Fruit fly (Drosophila melanogaster): Measurements from ENCODE around the gene oc.

Gene oc

dm6 chrX:8627171-8627570 lies 23.3 kb downstream of the oc start (continued):
- TF ChIP-seq Bteb2 (GFP tag; optimal IDR thresholded peaks at IDR 0.05) (no peak), h (optimal IDR thresholded peaks at IDR 0.05) (no peak), Dip2 (GFP tag; IDR thresholded peaks at IDR 0.05) (no peak), Sry-δ (GFP tag; optimal IDR thresholded peaks at IDR 0.05) (peak; percentile 13), cad (GFP tag; optimal IDR thresholded peaks at IDR 0.05) (no peak), CG6791 (GFP tag; IDR thresholded peaks at IDR 0.05; ENCODE audit: partially characterized antibody) (no peak), CG5180 (GFP tag; optimal IDR thresholded peaks at IDR 0.05) (peak; percentile 8), HmgZ (tag; optimal IDR thresholded peaks at IDR 0.05) (no peak), Tbp (GFP tag; optimal IDR thresholded peaks at IDR 0.05) (no peak), CG33213 (GFP tag; optimal IDR thresholded peaks at IDR 0.05) (peak; percentile 59), toy (GFP tag; IDR thresholded peaks at IDR 0.05) (no peak), CG18262 (tag; optimal IDR thresholded peaks at IDR 0.05) (peak; percentile 84), prd (optimal IDR thresholded peaks at IDR 0.05) (no peak), prd (GFP tag; IDR thresholded peaks at IDR 0.05) (peak; percentile 87), CG9932 (GFP tag; IDR thresholded peaks at IDR 0.05) (no peak), Chrac-16 (GFP tag; optimal IDR thresholded peaks at IDR 0.05) (peak; percentile 53), CG33557 (GFP tag; optimal IDR thresholded peaks at IDR 0.05) (peak; percentile 65), lilli (GFP tag; optimal IDR thresholded peaks at IDR 0.05) (peak; percentile 59), pum (GFP tag; optimal IDR thresholded peaks at IDR 0.05) (peak; percentile 86), grau (tag; optimal IDR thresholded peaks at IDR 0.05) (peak; percentile 66), Aef1 (GFP tag; IDR thresholded peaks at IDR 0.05) (0 out of 3 replicates have a peak, but pooled peaks have one; percentile 17), Hr78 (GFP tag; optimal IDR thresholded peaks at IDR 0.05) (peak in 1 of 2 experiments; percentile 30), pfk (GFP tag; optimal IDR thresholded peaks at IDR 0.05) (no peak), CG15269 (tag; optimal IDR thresholded peaks at IDR 0.05) (no peak), CG17361 (GFP tag; IDR thresholded peaks at IDR 0.05) (peak; percentile 77), CG32767 (GFP tag; IDR thresholded peaks at IDR 0.05) (no peak), CG3847 (GFP tag; IDR thresholded peaks at IDR 0.05) (no peak; the same call in 1 of the 2 replicates), CG11504 (tag; optimal IDR thresholded peaks at IDR 0.05) (peak; percentile 83), CG2875 (GFP tag; optimal IDR thresholded peaks at IDR 0.05) (peak; percentile 62), chif (GFP tag; optimal IDR thresholded peaks at IDR 0.05) (peak; percentile 49 to 78), odd (GFP tag; optimal IDR thresholded peaks at IDR 0.05) (no peak), MTF-1 (GFP tag; optimal IDR thresholded peaks at IDR 0.05; ENCODE audit: borderline replicate concordance) (peak; percentile 31), Sox100B (GFP tag; optimal IDR thresholded peaks at IDR 0.05) (peak; percentile 55), repo (GFP tag; optimal IDR thresholded peaks at IDR 0.05) (no peak), sisA (GFP tag; IDR thresholded peaks at IDR 0.05) (peak; percentile 85), CG15514 (GFP tag; optimal IDR thresholded peaks at IDR 0.05) (no peak), Hmx (GFP tag; optimal IDR thresholded peaks at IDR 0.05) (no peak), chn (GFP tag; optimal IDR thresholded peaks at IDR 0.05) (peak; percentile 60), mirr (GFP tag; optimal IDR thresholded peaks at IDR 0.05) (no peak), CG3065 (GFP tag; optimal IDR thresholded peaks at IDR 0.05) (no peak), Abd-B (GFP tag; optimal IDR thresholded peaks at IDR 0.05) (peak; percentile 69), Hr3 (GFP tag; optimal IDR thresholded peaks at IDR 0.05) (peak; percentile 60), inv (GFP tag; IDR thresholded peaks at IDR 0.05; ENCODE audit: partially characterized antibody) (no peak), CG6254 (GFP tag; optimal IDR thresholded peaks at IDR 0.05) (peak; percentile 77), CG3838 (GFP tag; optimal IDR thresholded peaks at IDR 0.05) (no peak), CG30431 (GFP tag; optimal IDR thresholded peaks at IDR 0.05) (peak; percentile 58), kay (GFP tag; optimal IDR thresholded peaks at IDR 0.05) (peak; percentile 53), CG10431 (GFP tag; optimal IDR thresholded peaks at IDR 0.05) (no peak), Xrp1 (GFP tag; IDR thresholded peaks at IDR 0.05) (peak; percentile 91), CG13775 (GFP tag; optimal IDR thresholded peaks at IDR 0.05) (peak; percentile 56), HHEX (GFP tag; optimal IDR thresholded peaks at IDR 0.05) (peak; percentile 44), rib (GFP tag; IDR thresholded peaks at IDR 0.05) (no peak)
